Worm (Caenorhabditis elegans) whole organism, L4 larva: ENCODE measurements around the gene nhr-120.

ENCODE experiments used
- F26F4.8 ChIP-seq: fragments of 200-800 bp; sonication (Bioruptor generic); conservative IDR thresholded peaks from 2 replicates; pipeline ENCODE4 v1.3.6; 2022; ENCODE audit warnings: missing genetic modification characterization, missing compliant biosample characterization
- F49E8.2 ChIP-seq: sonication (generic microtip); optimal IDR thresholded peaks from 2 replicates; lab custom pipeline; 2016; ENCODE audit warnings: missing compliant biosample characterization, mild to moderate bottlenecking, missing genetic modification characterization, borderline replicate concordance
- Y48G9A.11 ChIP-seq: fragments of 200-800 bp; sonication (Bioruptor generic); IDR thresholded peaks from 2 replicates; pipeline ENCODE4 v1.3.6; 2022; ENCODE audit warnings: missing genetic modification reagents, missing genetic modification characterization, missing compliant biosample characterization
- Y5F2A.4 ChIP-seq: fragments of 200-800 bp; sonication (Bioruptor generic); optimal IDR thresholded peaks from 2 replicates; lab custom pipeline; 2018; ENCODE audit warnings: mild to moderate bottlenecking, missing genetic modification characterization, missing compliant biosample characterization
- ZK546.5 ChIP-seq, 2 experiments: sonication (generic microtip); optimal IDR thresholded peaks; 2 replicates each; lab custom pipeline; 2017; ENCODE audit warnings: missing biosample characterization in 2 of 2, missing genetic modification characterization in 2 of 2
- aha-1 ChIP-seq: fragments of 150-350 bp; peaks from one replicate; lab custom pipeline; 2014; ENCODE audit warnings: missing biosample characterization, missing genetic modification characterization
- aly-2 ChIP-seq: sonication (generic microtip); optimal IDR thresholded peaks from 2 replicates; lab custom pipeline; 2018; ENCODE audit warnings: missing biosample characterization, missing genetic modification characterization
- ceh-20 ChIP-seq: fragments of 200-800 bp; sonication (Bioruptor generic); IDR thresholded peaks from 2 replicates; pipeline ENCODE4 v1.3.6; 2022; ENCODE audit warnings: missing genetic modification reagents, missing genetic modification characterization, missing compliant biosample characterization
- ceh-28 ChIP-seq: fragments of 150-350 bp; optimal IDR thresholded peaks from 2 replicates; lab custom pipeline; 2014; ENCODE audit warnings: missing biosample characterization, missing genetic modification reagents, missing genetic modification characterization
- daf-16 ChIP-seq, 3 experiments: sonication (generic microtip); optimal IDR thresholded peaks; 2 replicates each; lab custom pipeline; 2016 to 2017; ENCODE audit warnings: missing genetic modification characterization in 3 of 3, missing genetic modification reagents in 3 of 3, mild to moderate bottlenecking in 2 of 3, missing compliant biosample characterization in 2 of 3, missing biosample characterization in 1 of 3, moderate library complexity in 1 of 3
- daf-19 ChIP-seq: fragments of 200-800 bp; sonication (Bioruptor generic); conservative IDR thresholded peaks from 2 replicates; pipeline ENCODE4 v1.3.6; 2022; ENCODE audit warnings: missing genetic modification characterization, missing compliant biosample characterization
- dmd-6 ChIP-seq: fragments of 200-800 bp; sonication (Bioruptor generic); IDR thresholded peaks from 2 replicates; pipeline ENCODE4 v1.3.6; 2022; ENCODE audit warnings: missing genetic modification reagents, missing genetic modification characterization, missing compliant biosample characterization
- dmd-9 ChIP-seq: fragments of 200-800 bp; sonication (Bioruptor generic); IDR thresholded peaks from 2 replicates; pipeline ENCODE4 v1.3.6; 2022; ENCODE audit warnings: missing genetic modification reagents, missing genetic modification characterization, missing compliant biosample characterization
- dpl-1 ChIP-seq: fragments of 150-350 bp; optimal IDR thresholded peaks from 2 replicates; lab custom pipeline; 2014; ENCODE audit warnings: missing biosample characterization, missing genetic modification reagents, missing genetic modification characterization
- egl-43 ChIP-seq: fragments of 200-800 bp; sonication (Bioruptor generic); IDR thresholded peaks from 2 replicates; pipeline ENCODE4 v1.3.6; 2022; ENCODE audit warnings: missing genetic modification reagents, missing genetic modification characterization, missing compliant biosample characterization
- fkh-10 ChIP-seq: fragments of 150-350 bp; optimal IDR thresholded peaks from 2 replicates; lab custom pipeline; 2014; ENCODE audit warnings: missing biosample characterization, missing genetic modification reagents, missing genetic modification characterization
- gei-8 ChIP-seq: fragments of 200-800 bp; sonication (Bioruptor generic); optimal IDR thresholded peaks from 2 replicates; lab custom pipeline; 2018; ENCODE audit warnings: mild to moderate bottlenecking, missing genetic modification characterization, missing compliant biosample characterization
- hif-1 ChIP-seq, 2 experiments: sonication (generic microtip); optimal IDR thresholded peaks; 2 replicates each; lab custom pipeline; 2016 to 2017; ENCODE audit warnings: missing compliant biosample characterization in 2 of 2, missing genetic modification characterization in 2 of 2, missing genetic modification reagents in 2 of 2, missing genotype in 2 of 2, mild to moderate bottlenecking in 1 of 2
- hlh-11 ChIP-seq: fragments of 200-800 bp; sonication (Bioruptor generic); optimal IDR thresholded peaks from 2 replicates; lab custom pipeline; 2018; ENCODE audit warnings: mild to moderate bottlenecking, missing genetic modification characterization, missing compliant biosample characterization
- hlh-30 ChIP-seq: sonication (generic microtip); optimal IDR thresholded peaks from 2 replicates; lab custom pipeline; 2017; ENCODE audit warnings: antibody characterized with exemption, mild to moderate bottlenecking, missing genetic modification characterization, missing compliant biosample characterization; ENCODE audit not compliant: insufficient read depth
- jun-1 ChIP-seq: fragments of 150-350 bp; optimal IDR thresholded peaks from 2 replicates; lab custom pipeline; 2014; ENCODE audit warnings: missing biosample characterization, missing genetic modification reagents, missing genetic modification characterization
- lin-29 ChIP-seq: fragments of 200-800 bp; sonication (Bioruptor generic); IDR thresholded peaks from 2 replicates; pipeline ENCODE4 v1.3.6; 2022; ENCODE audit warnings: missing genetic modification reagents, missing genetic modification characterization, missing compliant biosample characterization
- lin-38 ChIP-seq: fragments of 200-800 bp; sonication (Bioruptor generic); IDR thresholded peaks from 2 replicates; pipeline ENCODE4 v1.3.6; 2022; ENCODE audit warnings: missing genetic modification reagents, missing genetic modification characterization, missing compliant biosample characterization
- mxl-2 ChIP-seq: fragments of 200-800 bp; sonication (Bioruptor generic); conservative IDR thresholded peaks from 2 replicates; pipeline ENCODE4 v1.3.6; 2022; ENCODE audit warnings: missing genetic modification reagents, missing genetic modification characterization, missing compliant biosample characterization
- nhr-10 ChIP-seq: fragments of 150-350 bp; optimal IDR thresholded peaks from 2 replicates; lab custom pipeline; 2014; ENCODE audit warnings: missing biosample characterization, missing genetic modification characterization
- nhr-102 ChIP-seq: sonication (generic microtip); optimal IDR thresholded peaks from 2 replicates; lab custom pipeline; 2016; ENCODE audit warnings: mild to moderate bottlenecking, missing genetic modification characterization, moderate library complexity, missing compliant biosample characterization
- nhr-111 ChIP-seq: fragments of 200-800 bp; sonication (Bioruptor generic); optimal IDR thresholded peaks from 2 replicates; lab custom pipeline; 2018; ENCODE audit warnings: mild to moderate bottlenecking, missing genetic modification characterization, missing compliant biosample characterization
- pqm-1 ChIP-seq: sonication (generic microtip); optimal IDR thresholded peaks from 2 replicates; lab custom pipeline; 2017; ENCODE audit warnings: missing biosample characterization, missing genetic modification characterization
- saeg-2 ChIP-seq: fragments of 200-800 bp; sonication (Bioruptor generic); IDR thresholded peaks from 2 replicates; pipeline ENCODE4 v1.3.6; 2022; ENCODE audit warnings: missing genetic modification reagents, missing genetic modification characterization, missing compliant biosample characterization
- sdz-12 ChIP-seq: fragments of 200-800 bp; sonication (Bioruptor generic); optimal IDR thresholded peaks from 2 replicates; lab custom pipeline; 2018; ENCODE audit warnings: mild to moderate bottlenecking, missing genetic modification characterization, missing compliant biosample characterization
- unc-130 ChIP-seq: sonication (generic microtip); optimal IDR thresholded peaks from 2 replicates; lab custom pipeline; 2016; ENCODE audit warnings: missing genetic modification reagents, missing genetic modification characterization, missing compliant biosample characterization
- unc-62 ChIP-seq, 3 experiments: fragments of 150-350 bp in 1 of 3; sonication (generic microtip); optimal IDR thresholded peaks in 2 of 3; peaks in 1 of 3; 1 replicate in 1 of 3; 2 replicates in 2 of 3; lab custom pipeline; 2014 to 2017; ENCODE audit warnings: missing biosample characterization in 3 of 3, missing genetic modification characterization in 3 of 3, missing genetic modification reagents in 3 of 3, missing genotype in 1 of 3
- zfp-3 ChIP-seq: fragments of 200-800 bp; sonication (Bioruptor generic); conservative IDR thresholded peaks from 2 replicates; pipeline ENCODE4 v1.3.6; 2022; ENCODE audit warnings: missing genetic modification reagents, missing genetic modification characterization, missing compliant biosample characterization
- ztf-11 ChIP-seq: fragments of 150-350 bp; optimal IDR thresholded peaks from 2 replicates; lab custom pipeline; 2014; ENCODE audit warnings: missing biosample characterization, missing genetic modification characterization

The nhr-120 gene

ce11 chrX:6640570-6641199, at the start of gene nhr-120:
TSS of gene nhr-120 (minus strand) at chrX:6640620.
- TF ChIP-seq hif-1 (tag; optimal IDR thresholded peaks at IDR 0.05; lab: Kevin White, UChicago), result no peak
- peak; percentile 49 for TF ChIP-seq aha-1 (tag; lab: Kevin White, UChicago)
- no peak for TF ChIP-seq mxl-2 (GFP tag; lab: Robert Waterston, UW)

ce11 chrX:6689985-6690384, 49.6 kb upstream of the nhr-120 start, which contains the start of gene F38B6.6:
TSS of gene F38B6.6 (minus strand) at chrX:6690085.
- TF ChIP-seq hlh-30 (tag; lab: Kevin White, UChicago) (no peak), unc-130 (no peak), ztf-11 (tag; lab: Kevin White, UChicago) (no peak), sdz-12 (GFP tag; lab: Kevin White, UChicago) (no peak), fkh-10 (GFP tag; lab: Kevin White, UChicago) (peak; percentile 11), aly-2 (tag; lab: Kevin White, UChicago) (no peak)

ce11 chrX:6688953-6689562, 48.6 kb upstream of the nhr-120 start:
- TF ChIP-seq unc-62 (GFP tag; optimal IDR thresholded peaks at IDR 0.05 in 1 of 2; lab: Kevin White, UChicago), result peak in 1 of 2 experiments; percentile 89
- no peak for TF ChIP-seq unc-62 (tag; optimal IDR thresholded peaks at IDR 0.05; lab: Kevin White, UChicago)
- peak; percentile 63 for TF ChIP-seq aha-1 (tag; lab: Kevin White, UChicago)
- no peak for TF ChIP-seq nhr-102
- TF ChIP-seq ceh-20, result 0 out of 2 replicates have a peak, but pooled peaks have one; percentile 16

ce11 chrX:6687756-6688155, 47.3 kb upstream of the nhr-120 start:
- TF ChIP-seq aha-1 (tag; lab: Kevin White, UChicago), result peak; percentile 66
- no peak for TF ChIP-seq dmd-9 (GFP tag; lab: Robert Waterston, UW)

- no peak for TF ChIP-seq lin-29 (GFP tag; lab: Robert Waterston, UW)
- no peak for TF ChIP-seq hlh-11 (tag; lab: Kevin White, UChicago)
- TF ChIP-seq unc-62 (GFP tag; optimal IDR thresholded peaks at IDR 0.05 in 1 of 2; lab: Kevin White, UChicago), result peak in 1 of 2 experiments; percentile 90
- no peak for TF ChIP-seq unc-62 (tag; optimal IDR thresholded peaks at IDR 0.05; lab: Kevin White, UChicago)
Measured at ce11 chrX:6687345-6687744, 46.9 kb upstream of the nhr-120 start.

- TF ChIP-seq dpl-1 (GFP tag; lab: Kevin White, UChicago) (no peak), ZK546.5 (tag; optimal IDR thresholded peaks at IDR 0.05; lab: Kevin White, UChicago) (no peak), unc-62 (GFP tag; optimal IDR thresholded peaks at IDR 0.05 in 1 of 2; lab: Kevin White, UChicago) (peak in 1 of 2 experiments; percentile 13), unc-62 (tag; optimal IDR thresholded peaks at IDR 0.05; lab: Kevin White, UChicago) (no peak)
Measured at ce11 chrX:6682683-6683082, 42.3 kb upstream of the nhr-120 start, which contains the start of gene F38B6.8. TSS of gene F38B6.8 (minus strand) at chrX:6682783.

- TF ChIP-seq zfp-3 (GFP tag; lab: Robert Waterston, UW) (no peak), pqm-1 (tag; lab: Kevin White, UChicago) (peak; percentile 48), gei-8 (GFP tag; lab: Kevin White, UChicago) (no peak), nhr-111 (GFP tag; lab: Kevin White, UChicago) (no peak), egl-43 (GFP tag; lab: Robert Waterston, UW) (no peak), lin-38 (GFP tag; lab: Robert Waterston, UW) (no peak), F26F4.8 (no peak), daf-16 (GFP tag; optimal IDR thresholded peaks at IDR 0.05; lab: Kevin White, UChicago) (no peak), daf-16 (tag; optimal IDR thresholded peaks at IDR 0.05; lab: Kevin White, UChicago) (peak; percentile 98), jun-1 (tag; lab: Kevin White, UChicago) (no peak), dmd-6 (GFP tag; lab: Robert Waterston, UW) (peak; percentile 58), nhr-102 (no peak), saeg-2 (GFP tag; lab: Robert Waterston, UW) (no peak), sdz-12 (GFP tag; lab: Kevin White, UChicago) (no peak), ceh-28 (tag; lab: Kevin White, UChicago) (no peak), daf-19 (GFP tag; lab: Robert Waterston, UW) (no peak), Y5F2A.4 (GFP tag; lab: Kevin White, UChicago) (no peak), Y48G9A.11 (GFP tag; lab: Robert Waterston, UW) (no peak), F49E8.2 (tag; lab: Kevin White, UChicago) (no peak), nhr-10 (tag; lab: Kevin White, UChicago) (no peak), hif-1 (tag; optimal IDR thresholded peaks at IDR 0.05; lab: Kevin White, UChicago) (no peak)
Measured at ce11 chrX:6674333-6674919, 34.0 kb upstream of the nhr-120 start, which contains the start of gene F38B6.4. TSS of gene F38B6.4 (plus strand) at chrX:6674869.
